Worm (Caenorhabditis elegans) whole organism, early embryonic: ENCODE measurements around the gene mrps-22.

Experiments
- B0310.2 ChIP-seq: sonication (generic microtip); optimal IDR thresholded peaks from 2 replicates; lab custom pipeline; 2016; ENCODE audit warnings: mild to moderate bottlenecking, missing genetic modification characterization, missing compliant biosample characterization
- F13C5.2 ChIP-seq: sonication (generic microtip); optimal IDR thresholded peaks from 2 replicates; lab custom pipeline; 2017; ENCODE audit warnings: mild to moderate bottlenecking, missing genetic modification characterization, inconsistent platforms, missing compliant biosample characterization
- ama-1 ChIP-seq: fragments of 150-350 bp; optimal IDR thresholded peaks from 2 replicates; lab custom pipeline; 2014
- ceh-13 ChIP-seq: fragments of 200-800 bp; sonication (Bioruptor generic); optimal IDR thresholded peaks from 2 replicates; lab custom pipeline; 2018; ENCODE audit warnings: mild to moderate bottlenecking, missing genetic modification characterization, missing compliant biosample characterization
- ceh-36 ChIP-seq: sonication (generic microtip); optimal IDR thresholded peaks from 2 replicates; lab custom pipeline; 2016; ENCODE audit warnings: missing genetic modification characterization, inconsistent platforms, missing compliant biosample characterization
- flt-1 ChIP-seq: fragments of 200-800 bp; sonication (Bioruptor generic); IDR thresholded peaks from 2 replicates; pipeline ENCODE4 v1.3.6; 2022; ENCODE audit warnings: missing genetic modification characterization, missing compliant biosample characterization
- hmbx-1 ChIP-seq: sonication (generic microtip); optimal IDR thresholded peaks from 2 replicates; lab custom pipeline; 2016; ENCODE audit warnings: mild to moderate bottlenecking, missing genetic modification characterization, missing compliant biosample characterization
- hmg-4 ChIP-seq: fragments of 200-800 bp; sonication (Bioruptor generic); optimal IDR thresholded peaks from 2 replicates; lab custom pipeline; 2018; ENCODE audit warnings: mild to moderate bottlenecking, missing genetic modification characterization, missing compliant biosample characterization
- pes-1 ChIP-seq: fragments of 200-800 bp; sonication (Bioruptor generic); IDR thresholded peaks from 2 replicates; pipeline ENCODE4 v1.3.6; 2022; ENCODE audit warnings: missing genetic modification reagents, missing genetic modification characterization, missing compliant biosample characterization
- scrt-1 ChIP-seq: fragments of 200-800 bp; sonication (Bioruptor generic); IDR thresholded peaks from 2 replicates; pipeline ENCODE4 v1.3.6; 2022; ENCODE audit warnings: missing genetic modification characterization, missing compliant biosample characterization
- sea-1 ChIP-seq: fragments of 200-800 bp; sonication (Bioruptor generic); conservative IDR thresholded peaks from 2 replicates; pipeline ENCODE4 v1.3.6; 2022; ENCODE audit warnings: missing genetic modification characterization, missing compliant biosample characterization
- tbx-11 ChIP-seq: fragments of 200-800 bp; sonication (Bioruptor generic); IDR thresholded peaks from 2 replicates; pipeline ENCODE4 v1.3.6; 2022; ENCODE audit warnings: missing genetic modification characterization, missing compliant biosample characterization

- TF ChIP-seq hmbx-1 (no peak), pes-1 (GFP tag; lab: Robert Waterston, UW) (no peak), ama-1 (lab: Kevin White, UChicago) (no peak), B0310.2 (no peak), sea-1 (no peak), flt-1 (GFP tag; lab: Robert Waterston, UW) (no peak), scrt-1 (GFP tag; lab: Robert Waterston, UW) (no peak), hmg-4 (GFP tag; lab: Kevin White, UChicago) (no peak), tbx-11 (no peak), ceh-13 (GFP tag; lab: Kevin White, UChicago) (no peak), ceh-36 (tag; lab: Kevin White, UChicago) (no peak), F13C5.2 (tag; lab: Kevin White, UChicago) (no peak)
These were observed 2.8 kb upstream of the mrps-22 start, which contains the start of gene dohh-1 for ce11 chrII:10579655-10580054.
